Fruit fly (Drosophila melanogaster): ENCODE data around the gene RabGGTb.

RabGGTb gene

dm6 chr2L:2861140-2861884, 17.6 kb upstream of the RabGGTb start (continued):
- TF ChIP-seq CG4328 (GFP tag; optimal IDR thresholded peaks at IDR 0.05) (peak; percentile 34), sens (GFP tag) (peak; percentile 71), CG5180 (GFP tag; optimal IDR thresholded peaks at IDR 0.05) (peak; percentile 24), CG6175 (GFP tag; IDR thresholded peaks at IDR 0.05) (no peak), gro (GFP tag; optimal IDR thresholded peaks at IDR 0.05) (no peak), odd (GFP tag; optimal IDR thresholded peaks at IDR 0.05) (peak; percentile 40), mirr (GFP tag; optimal IDR thresholded peaks at IDR 0.05) (peak; percentile 52), CG10543 (GFP tag; optimal IDR thresholded peaks at IDR 0.05) (peak; percentile 72), zfh1 (GFP tag; IDR thresholded peaks at IDR 0.05) (0 out of 3 replicates have a peak, but pooled peaks have one; percentile 15), CG34376 (GFP tag; optimal IDR thresholded peaks at IDR 0.05) (peak; percentile 38), vvl (GFP tag; IDR thresholded peaks at IDR 0.05) (peak; percentile 43; the same call in 1 of the 2 replicates), Adf1 (GFP tag; IDR thresholded peaks at IDR 0.05) (peak; percentile 18; the same call in 1 of the 2 replicates)

DNA sequence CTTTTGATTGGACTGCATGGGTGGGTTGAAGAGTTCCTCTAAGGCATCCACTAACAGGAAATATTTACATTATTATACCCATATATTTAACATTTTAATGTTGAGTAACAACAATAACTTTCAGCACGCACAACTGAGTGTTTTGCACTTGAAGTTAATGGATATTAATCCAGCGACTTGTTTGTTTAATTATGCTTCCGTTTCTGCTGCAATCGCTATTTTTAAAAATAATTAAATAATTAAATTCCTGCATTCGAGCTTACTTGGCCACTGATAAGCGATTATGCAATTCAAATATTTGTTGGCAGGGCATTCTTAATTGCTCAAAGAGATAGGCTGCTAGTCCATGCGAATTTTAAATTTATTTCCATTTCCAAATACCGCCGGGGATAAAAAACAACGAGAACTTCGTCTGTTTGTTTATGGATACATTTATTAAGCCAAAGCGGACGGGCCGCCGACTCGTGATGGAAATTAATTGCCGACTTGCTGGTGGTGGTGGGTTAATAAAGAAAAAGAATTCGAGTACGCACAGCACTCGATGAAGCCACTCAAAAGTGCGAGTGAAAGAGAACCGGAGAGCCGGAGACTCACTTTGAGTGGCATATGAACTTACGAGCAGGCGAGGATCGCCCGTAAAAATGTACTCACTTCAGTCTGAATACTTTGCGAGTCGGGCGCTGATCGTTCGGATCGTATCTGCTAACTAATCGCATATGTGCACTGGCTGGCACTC, 16.9 kb upstream of the RabGGTb start:
- peak; percentile 77 for TF ChIP-seq Med (GFP tag)
- no peak for TF ChIP-seq CG15601 (tag; optimal IDR thresholded peaks at IDR 0.05)
- 0 out of 2 replicates have a peak, but pooled peaks have one; percentile 9 for TF ChIP-seq E2f2 (GFP tag; IDR thresholded peaks at IDR 0.05)
- peak; percentile 2 for TF ChIP-seq HmgD (GFP tag; optimal IDR thresholded peaks at IDR 0.05)
- TF ChIP-seq z (GFP tag; IDR thresholded peaks at IDR 0.05), result peak; percentile 99
- peak; percentile 17 for TF ChIP-seq gro (GFP tag; optimal IDR thresholded peaks at IDR 0.05)
- no peak for TF ChIP-seq CG10979 (tag; optimal IDR thresholded peaks at IDR 0.05)
- TF ChIP-seq CG17385 (GFP tag; optimal IDR thresholded peaks at IDR 0.05), result peak; percentile 3
- TF ChIP-seq CG8290 (GFP tag; optimal IDR thresholded peaks at IDR 0.05), result no peak
- peak in 1 of 2 experiments; percentile 32 for TF ChIP-seq CG8290 (tag; optimal IDR thresholded peaks at IDR 0.05)
- TF ChIP-seq CG10431 (GFP tag; optimal IDR thresholded peaks at IDR 0.05), result no peak
- peak; percentile 19 for TF ChIP-seq HHEX (GFP tag; optimal IDR thresholded peaks at IDR 0.05)
- no peak for TF ChIP-seq MESR4 (GFP tag; optimal IDR thresholded peaks at IDR 0.05)
- TF ChIP-seq CG4820 (GFP tag; optimal IDR thresholded peaks at IDR 0.05), result no peak
- no peak for TF ChIP-seq Nf-YB (GFP tag; optimal IDR thresholded peaks at IDR 0.05)
- TF ChIP-seq ewg (GFP tag; optimal IDR thresholded peaks at IDR 0.05), result no peak
- TF ChIP-seq sd (tag; optimal IDR thresholded peaks at IDR 0.05), result peak; percentile 75
- no peak for TF ChIP-seq mam (GFP tag; optimal IDR thresholded peaks at IDR 0.05)
- no peak for TF ChIP-seq Chrac-16 (GFP tag; optimal IDR thresholded peaks at IDR 0.05)
- TF ChIP-seq bcd (GFP tag; optimal IDR thresholded peaks at IDR 0.05), result no peak
- TF ChIP-seq Myb (GFP tag; optimal IDR thresholded peaks at IDR 0.05), result no peak
- TF ChIP-seq klu (GFP tag; IDR thresholded peaks at IDR 0.05), result no peak
- no peak for TF ChIP-seq ERR (GFP tag; optimal IDR thresholded peaks at IDR 0.05)
- TF ChIP-seq CG42726 (GFP tag; IDR thresholded peaks at IDR 0.05; ENCODE audit: partially characterized antibody), result no peak
- TF ChIP-seq CG15479 (GFP tag; optimal IDR thresholded peaks at IDR 0.05), result no peak
- TF ChIP-seq sug (tag; optimal IDR thresholded peaks at IDR 0.05), result peak; percentile 31
- TF ChIP-seq nerfin-1 (tag; optimal IDR thresholded peaks at IDR 0.05), result no peak
- no peak for TF ChIP-seq CG10565 (GFP tag; optimal IDR thresholded peaks at IDR 0.05)
- no peak for TF ChIP-seq ro (GFP tag; IDR thresholded peaks at IDR 0.05)
- peak; percentile 76 for TF ChIP-seq Deaf1 (tag; optimal IDR thresholded peaks at IDR 0.05)
- TF ChIP-seq CG1233 (GFP tag; optimal IDR thresholded peaks at IDR 0.05), result no peak
- TF ChIP-seq HLHmδ (GFP tag; optimal IDR thresholded peaks at IDR 0.05), result peak; percentile 73
- TF ChIP-seq CG2875 (GFP tag; optimal IDR thresholded peaks at IDR 0.05), result peak; percentile 29
- TF ChIP-seq luna (GFP tag; optimal IDR thresholded peaks at IDR 0.05), result no peak
- TF ChIP-seq CG15269 (tag; optimal IDR thresholded peaks at IDR 0.05), result peak; percentile 0
- no peak for TF ChIP-seq CG7987 (GFP tag; optimal IDR thresholded peaks at IDR 0.05)

Measured in whole organism, embryonic.